Worm (Caenorhabditis elegans) whole organism, young adult: ENCODE results near the gene Y54F10AM.11.

Experiments
- ama-1 ChIP-seq, 3 experiments: fragments of 150-350 bp in 1 of 3; sonication (generic microtip) in 2 of 3; optimal IDR thresholded peaks; 2 replicates each; lab custom pipeline; 2014 to 2018; ENCODE audit warnings: missing biosample characterization in 2 of 3, missing genetic modification characterization in 2 of 3, missing genetic modification reagents in 2 of 3
- attf-6 ChIP-seq: fragments of 200-800 bp; sonication (Bioruptor generic); IDR thresholded peaks from 2 replicates; pipeline ENCODE4 v1.3.6; 2022; ENCODE audit warnings: missing genetic modification reagents, missing genetic modification characterization, missing compliant biosample characterization

DNA sequence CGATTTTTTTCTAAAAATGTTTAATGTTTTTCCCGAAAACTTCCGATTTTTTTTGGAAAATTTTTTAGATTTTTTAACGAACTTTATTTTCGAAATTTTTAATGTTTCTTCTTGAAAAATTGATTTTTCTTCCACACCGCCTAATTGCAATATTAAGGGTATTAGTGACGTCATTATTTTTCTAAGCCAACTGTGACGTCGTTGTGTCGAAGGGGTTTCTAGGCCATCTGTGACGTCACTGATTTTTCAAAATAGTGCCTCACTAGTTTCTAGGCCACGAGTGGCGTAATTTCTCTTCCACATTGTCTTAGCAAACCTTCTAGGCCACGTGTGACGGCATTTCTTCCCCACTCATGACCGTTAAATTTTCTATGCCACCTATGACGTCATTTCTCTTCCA, 11.8 kb downstream of the Y54F10AM.11 start:
- no peak for TF ChIP-seq ama-1 (optimal IDR thresholded peaks at IDR 0.05; lab: Kevin White, UChicago)
- no peak for TF ChIP-seq ama-1 (GFP tag; optimal IDR thresholded peaks at IDR 0.05; lab: Kevin White, UChicago)
- no peak for TF ChIP-seq attf-6 (GFP tag; lab: Robert Waterston, UW)
